Worm (Caenorhabditis elegans) whole organism, mixed stage, embryonic: ENCODE measurements around the gene epn-1.
A peak's percentile ranks its signal among the peaks of the same experiment; 100 is the strongest.

Experiments
- M03D4.4 ChIP-seq: sonication (generic microtip); optimal IDR thresholded peaks from 2 replicates; lab custom pipeline; 2017; ENCODE audit warnings: mild to moderate bottlenecking, missing genetic modification characterization, missing compliant biosample characterization
- bed-3 ChIP-seq: fragments of 200-800 bp; sonication (Bioruptor generic); optimal IDR thresholded peaks from 3 replicates; lab custom pipeline; 2018; ENCODE audit warnings: mild to moderate bottlenecking, missing genetic modification characterization, moderate library complexity, missing compliant biosample characterization
- blmp-1 ChIP-seq: fragments of 150-350 bp; optimal IDR thresholded peaks from 2 replicates; lab custom pipeline; 2014; ENCODE audit warnings: missing biosample characterization, missing genetic modification characterization
- ceh-39 ChIP-seq: fragments of 150-350 bp; optimal IDR thresholded peaks from 2 replicates; lab custom pipeline; 2014; ENCODE audit warnings: missing biosample characterization, missing genetic modification characterization
- ceh-43 ChIP-seq: fragments of 200-800 bp; sonication (Bioruptor generic); optimal IDR thresholded peaks from 2 replicates; lab custom pipeline; 2018; ENCODE audit warnings: mild to moderate bottlenecking, missing genetic modification characterization, moderate library complexity, missing compliant biosample characterization
- ceh-83 ChIP-seq: fragments of 200-800 bp; sonication (Bioruptor generic); optimal IDR thresholded peaks from 2 replicates; lab custom pipeline; 2018; ENCODE audit warnings: mild to moderate bottlenecking, missing genetic modification characterization, missing compliant biosample characterization
- ces-1 ChIP-seq: fragments of 150-350 bp; optimal IDR thresholded peaks from 2 replicates; lab custom pipeline; 2014; ENCODE audit warnings: missing biosample characterization, missing genetic modification reagents, missing genetic modification characterization
- cnd-1 ChIP-seq: fragments of 200-800 bp; sonication (Bioruptor generic); optimal IDR thresholded peaks from 2 replicates; lab custom pipeline; 2018; ENCODE audit warnings: mild to moderate bottlenecking, missing genetic modification characterization, missing compliant biosample characterization
- drap-1 ChIP-seq: fragments of 200-800 bp; sonication (Bioruptor generic); optimal IDR thresholded peaks from 3 replicates; lab custom pipeline; 2018; ENCODE audit warnings: mild to moderate bottlenecking, missing genetic modification characterization, missing compliant biosample characterization
- elt-1 ChIP-seq: sonication (generic microtip); optimal IDR thresholded peaks from 2 replicates; lab custom pipeline; 2017; ENCODE audit warnings: missing genetic modification characterization, mild to moderate bottlenecking, missing compliant biosample characterization, antibody characterized with exemption, moderate library complexity, borderline replicate concordance; ENCODE audit not compliant: insufficient read depth
- elt-3 ChIP-seq: fragments of 150-350 bp; optimal IDR thresholded peaks from 2 replicates; lab custom pipeline; 2014; ENCODE audit warnings: missing biosample characterization, missing genetic modification characterization
- flh-1 ChIP-seq: fragments of 200-800 bp; sonication (Bioruptor generic); optimal IDR thresholded peaks from 2 replicates; lab custom pipeline; 2018; ENCODE audit warnings: mild to moderate bottlenecking, missing genetic modification characterization, moderate library complexity, missing compliant biosample characterization
- hlh-1 ChIP-seq: fragments of 150-350 bp; optimal IDR thresholded peaks from 2 replicates; lab custom pipeline; 2014; ENCODE audit warnings: missing biosample characterization, missing genetic modification reagents, missing genetic modification characterization
- lin-13 ChIP-seq: fragments of 150-350 bp; optimal IDR thresholded peaks from 2 replicates; lab custom pipeline; 2014; ENCODE audit warnings: missing biosample characterization, missing genetic modification characterization
- lin-32 ChIP-seq: fragments of 200-800 bp; sonication (Bioruptor generic); optimal IDR thresholded peaks from 2 replicates; lab custom pipeline; 2018; ENCODE audit warnings: mild to moderate bottlenecking, missing genetic modification characterization, missing compliant biosample characterization
- lsy-2 ChIP-seq: fragments of 150-350 bp; optimal IDR thresholded peaks from 2 replicates; lab custom pipeline; 2014; ENCODE audit warnings: missing biosample characterization, missing genetic modification characterization
- mab-5 ChIP-seq: fragments of 150-350 bp; optimal IDR thresholded peaks from 2 replicates; lab custom pipeline; 2014; ENCODE audit warnings: missing biosample characterization, missing genetic modification characterization
- mep-1 ChIP-seq: fragments of 150-350 bp; optimal IDR thresholded peaks from 2 replicates; lab custom pipeline; 2017; ENCODE audit warnings: missing biosample characterization, missing genetic modification reagents, missing genetic modification characterization, inconsistent platforms
- mls-2 ChIP-seq: sonication (generic microtip); optimal IDR thresholded peaks from 2 replicates; lab custom pipeline; 2016; ENCODE audit warnings: mild to moderate bottlenecking, missing genetic modification characterization, moderate library complexity, missing compliant biosample characterization
- nhr-237 ChIP-seq: fragments of 150-350 bp; optimal IDR thresholded peaks from 2 replicates; lab custom pipeline; 2014; ENCODE audit warnings: missing biosample characterization, missing genetic modification characterization
- nhr-28 ChIP-seq: fragments of 150-350 bp; optimal IDR thresholded peaks from 2 replicates; lab custom pipeline; 2014; ENCODE audit warnings: missing biosample characterization, missing genetic modification characterization
- nhr-76 ChIP-seq: sonication (generic microtip); optimal IDR thresholded peaks from 2 replicates; lab custom pipeline; 2017; ENCODE audit warnings: missing biosample characterization, missing genetic modification characterization
- pha-4 ChIP-seq: fragments of 150-350 bp; optimal IDR thresholded peaks from 2 replicates; lab custom pipeline; 2018; ENCODE audit warnings: missing biosample characterization, missing genetic modification reagents, missing genetic modification characterization
- sem-2 ChIP-seq: fragments of 200-800 bp; sonication (Bioruptor generic); optimal IDR thresholded peaks from 2 replicates; lab custom pipeline; 2018; ENCODE audit warnings: mild to moderate bottlenecking, missing genetic modification characterization, missing compliant biosample characterization
- snpc-4 ChIP-seq: fragments of 150-350 bp; optimal IDR thresholded peaks from 2 replicates; lab custom pipeline; 2014; ENCODE audit warnings: missing biosample characterization, missing genetic modification characterization
- sptf-1 ChIP-seq: sonication (generic microtip); optimal IDR thresholded peaks from 2 replicates; lab custom pipeline; 2017; ENCODE audit warnings: mild to moderate bottlenecking, missing genetic modification characterization, moderate library complexity, missing compliant biosample characterization
- tbx-8 ChIP-seq: fragments of 200-800 bp; sonication (Bioruptor generic); optimal IDR thresholded peaks from 2 replicates; lab custom pipeline; 2018; ENCODE audit warnings: mild to moderate bottlenecking, missing genetic modification characterization, moderate library complexity, missing compliant biosample characterization
- unc-120 ChIP-seq: sonication (generic microtip); optimal IDR thresholded peaks from 2 replicates; lab custom pipeline; 2017; ENCODE audit warnings: missing genetic modification characterization, missing compliant biosample characterization; ENCODE audit not compliant: poor library complexity, severe bottlenecking
- unc-39 ChIP-seq: fragments of 150-350 bp; optimal IDR thresholded peaks from 2 replicates; lab custom pipeline; 2014; ENCODE audit warnings: missing biosample characterization, missing genetic modification characterization
- unc-62 ChIP-seq: fragments of 150-350 bp; optimal IDR thresholded peaks from 2 replicates; lab custom pipeline; 2014; ENCODE audit warnings: missing biosample characterization, missing genetic modification reagents, missing genetic modification characterization
- zip-8 ChIP-seq: fragments of 150-350 bp; optimal IDR thresholded peaks from 2 replicates; lab custom pipeline; 2014; ENCODE audit warnings: missing biosample characterization, missing genetic modification characterization
- ztf-11 ChIP-seq: fragments of 150-350 bp; optimal IDR thresholded peaks from 2 replicates; lab custom pipeline; 2014; ENCODE audit warnings: missing biosample characterization, missing genetic modification characterization

Gene epn-1

ce11 chrX:14861752-14862151, 43.4 kb upstream of the epn-1 start, which contains the start of gene dmd-4:
Gene dmd-4 (minus strand): TSS chrX:14861852.
- TF ChIP-seq pha-4 (tag; lab: Kevin White, UChicago) (peak; percentile 23), blmp-1 (no peak)
- TF ChIP-seq, all 35 proteins: peak for 1

- TF ChIP-seq lin-32 (GFP tag; lab: Kevin White, UChicago) (no peak), elt-1 (tag; lab: Kevin White, UChicago) (no peak), ces-1 (GFP tag; lab: Kevin White, UChicago) (peak; percentile 88), nhr-28 (tag; lab: Kevin White, UChicago) (no peak), sem-2 (no peak), unc-62 (peak; percentile 35), lsy-2 (peak; percentile 64), flh-1 (GFP tag; lab: Kevin White, UChicago) (no peak), drap-1 (GFP tag; lab: Kevin White, UChicago) (no peak), zip-8 (tag; lab: Kevin White, UChicago) (no peak), unc-39 (no peak), tbx-8 (no peak), hlh-1 (tag; lab: Kevin White, UChicago) (peak; percentile 45), lin-13 (peak; percentile 55), cnd-1 (peak; percentile 24), ceh-39 (tag; lab: Kevin White, UChicago) (peak; percentile 56), unc-120 (tag; lab: Kevin White, UChicago) (peak; percentile 58), snpc-4 (tag; lab: Kevin White, UChicago) (no peak), mls-2 (no peak), elt-3 (tag; lab: Kevin White, UChicago) (no peak), ztf-11 (no peak), nhr-237 (peak; percentile 66), M03D4.4 (tag; lab: Kevin White, UChicago) (no peak), blmp-1 (no peak), pha-4 (tag; lab: Kevin White, UChicago) (peak; percentile 86), ceh-83 (GFP tag; lab: Kevin White, UChicago) (no peak), mep-1 (tag; lab: Kevin White, UChicago) (peak; percentile 73), nhr-76 (tag; lab: Kevin White, UChicago) (no peak)
These were observed 35.5 kb upstream of the epn-1 start, which contains the start of the genes C27C12.1 and C27C12.4 for ce11 chrX:14853712-14854217. Gene C27C12.1 (minus strand): TSS chrX:14853762. Gene C27C12.4 (plus strand): TSS chrX:14854086.

- TF ChIP-seq ceh-39 (tag; lab: Kevin White, UChicago) (no peak), ceh-43 (GFP tag; lab: Kevin White, UChicago) (no peak), ceh-83 (GFP tag; lab: Kevin White, UChicago) (no peak), ces-1 (GFP tag; lab: Kevin White, UChicago) (no peak), cnd-1 (no peak), snpc-4 (tag; lab: Kevin White, UChicago) (no peak), elt-1 (tag; lab: Kevin White, UChicago) (no peak), nhr-28 (tag; lab: Kevin White, UChicago) (no peak), pha-4 (tag; lab: Kevin White, UChicago) (no peak), unc-39 (no peak), ztf-11 (no peak), mep-1 (tag; lab: Kevin White, UChicago) (no peak), bed-3 (no peak), lin-32 (GFP tag; lab: Kevin White, UChicago) (no peak), flh-1 (GFP tag; lab: Kevin White, UChicago) (no peak), nhr-237 (no peak), mab-5 (no peak), hlh-1 (tag; lab: Kevin White, UChicago) (no peak), unc-120 (tag; lab: Kevin White, UChicago) (no peak), unc-62 (no peak)
- TF ChIP-seq, all 35 proteins: peak for 0
These were observed 33.6 kb upstream of the epn-1 start for ce11 chrX:14851904-14852303.

- TF ChIP-seq nhr-76 (tag; lab: Kevin White, UChicago) (no peak), nhr-28 (tag; lab: Kevin White, UChicago) (no peak), mep-1 (tag; lab: Kevin White, UChicago) (no peak), ceh-43 (GFP tag; lab: Kevin White, UChicago) (no peak), unc-120 (tag; lab: Kevin White, UChicago) (no peak), nhr-237 (no peak), tbx-8 (no peak), sem-2 (no peak), lin-13 (no peak), sptf-1 (tag; lab: Kevin White, UChicago) (no peak), zip-8 (tag; lab: Kevin White, UChicago) (no peak), M03D4.4 (tag; lab: Kevin White, UChicago) (no peak), snpc-4 (tag; lab: Kevin White, UChicago) (no peak)
These were observed 30.7 kb upstream of the epn-1 start, which contains the start of gene acd-3 for ce11 chrX:14849054-14849453. Gene acd-3 (plus strand): TSS chrX:14849275.
